Worm (Caenorhabditis elegans) whole organism, mixed stage, embryonic: ENCODE measurements around the gene fipr-19.
"Not testable (repeated sequence)": the region's sequence is repeated elsewhere in the genome, so short reads cannot be mapped to it uniquely, and the experiment has no call there.

Experiments
- M03D4.4 ChIP-seq: sonication (generic microtip); optimal IDR thresholded peaks from 2 replicates; lab custom pipeline; 2017; ENCODE audit warnings: mild to moderate bottlenecking, missing genetic modification characterization, missing compliant biosample characterization
- bed-3 ChIP-seq: fragments of 200-800 bp; sonication (Bioruptor generic); optimal IDR thresholded peaks from 3 replicates; lab custom pipeline; 2018; ENCODE audit warnings: mild to moderate bottlenecking, missing genetic modification characterization, moderate library complexity, missing compliant biosample characterization
- blmp-1 ChIP-seq: fragments of 150-350 bp; optimal IDR thresholded peaks from 2 replicates; lab custom pipeline; 2014; ENCODE audit warnings: missing biosample characterization, missing genetic modification characterization
- ceh-39 ChIP-seq: fragments of 150-350 bp; optimal IDR thresholded peaks from 2 replicates; lab custom pipeline; 2014; ENCODE audit warnings: missing biosample characterization, missing genetic modification characterization
- ceh-43 ChIP-seq: fragments of 200-800 bp; sonication (Bioruptor generic); optimal IDR thresholded peaks from 2 replicates; lab custom pipeline; 2018; ENCODE audit warnings: mild to moderate bottlenecking, missing genetic modification characterization, moderate library complexity, missing compliant biosample characterization
- ceh-83 ChIP-seq: fragments of 200-800 bp; sonication (Bioruptor generic); optimal IDR thresholded peaks from 2 replicates; lab custom pipeline; 2018; ENCODE audit warnings: mild to moderate bottlenecking, missing genetic modification characterization, missing compliant biosample characterization
- ces-1 ChIP-seq: fragments of 150-350 bp; optimal IDR thresholded peaks from 2 replicates; lab custom pipeline; 2014; ENCODE audit warnings: missing biosample characterization, missing genetic modification reagents, missing genetic modification characterization
- cnd-1 ChIP-seq: fragments of 200-800 bp; sonication (Bioruptor generic); optimal IDR thresholded peaks from 2 replicates; lab custom pipeline; 2018; ENCODE audit warnings: mild to moderate bottlenecking, missing genetic modification characterization, missing compliant biosample characterization
- elt-1 ChIP-seq: sonication (generic microtip); optimal IDR thresholded peaks from 2 replicates; lab custom pipeline; 2017; ENCODE audit warnings: missing genetic modification characterization, mild to moderate bottlenecking, missing compliant biosample characterization, antibody characterized with exemption, moderate library complexity, borderline replicate concordance; ENCODE audit not compliant: insufficient read depth
- elt-3 ChIP-seq: fragments of 150-350 bp; optimal IDR thresholded peaks from 2 replicates; lab custom pipeline; 2014; ENCODE audit warnings: missing biosample characterization, missing genetic modification characterization
- flh-1 ChIP-seq: fragments of 200-800 bp; sonication (Bioruptor generic); optimal IDR thresholded peaks from 2 replicates; lab custom pipeline; 2018; ENCODE audit warnings: mild to moderate bottlenecking, missing genetic modification characterization, moderate library complexity, missing compliant biosample characterization
- hlh-1 ChIP-seq: fragments of 150-350 bp; optimal IDR thresholded peaks from 2 replicates; lab custom pipeline; 2014; ENCODE audit warnings: missing biosample characterization, missing genetic modification reagents, missing genetic modification characterization
- lin-13 ChIP-seq: fragments of 150-350 bp; optimal IDR thresholded peaks from 2 replicates; lab custom pipeline; 2014; ENCODE audit warnings: missing biosample characterization, missing genetic modification characterization
- lin-32 ChIP-seq: fragments of 200-800 bp; sonication (Bioruptor generic); optimal IDR thresholded peaks from 2 replicates; lab custom pipeline; 2018; ENCODE audit warnings: mild to moderate bottlenecking, missing genetic modification characterization, missing compliant biosample characterization
- lsy-2 ChIP-seq: fragments of 150-350 bp; optimal IDR thresholded peaks from 2 replicates; lab custom pipeline; 2014; ENCODE audit warnings: missing biosample characterization, missing genetic modification characterization
- mab-5 ChIP-seq: fragments of 150-350 bp; optimal IDR thresholded peaks from 2 replicates; lab custom pipeline; 2014; ENCODE audit warnings: missing biosample characterization, missing genetic modification characterization
- mep-1 ChIP-seq: fragments of 150-350 bp; optimal IDR thresholded peaks from 2 replicates; lab custom pipeline; 2017; ENCODE audit warnings: missing biosample characterization, missing genetic modification reagents, missing genetic modification characterization, inconsistent platforms
- mls-2 ChIP-seq: sonication (generic microtip); optimal IDR thresholded peaks from 2 replicates; lab custom pipeline; 2016; ENCODE audit warnings: mild to moderate bottlenecking, missing genetic modification characterization, moderate library complexity, missing compliant biosample characterization
- nhr-12 ChIP-seq: fragments of 150-350 bp; optimal IDR thresholded peaks from 2 replicates; lab custom pipeline; 2014; ENCODE audit warnings: missing biosample characterization, missing genetic modification characterization
- nhr-2 ChIP-seq: fragments of 150-350 bp; optimal IDR thresholded peaks from 2 replicates; lab custom pipeline; 2014; ENCODE audit warnings: missing biosample characterization, missing genetic modification characterization
- nhr-237 ChIP-seq: fragments of 150-350 bp; optimal IDR thresholded peaks from 2 replicates; lab custom pipeline; 2014; ENCODE audit warnings: missing biosample characterization, missing genetic modification characterization
- nhr-28 ChIP-seq: fragments of 150-350 bp; optimal IDR thresholded peaks from 2 replicates; lab custom pipeline; 2014; ENCODE audit warnings: missing biosample characterization, missing genetic modification characterization
- pha-4 ChIP-seq: fragments of 150-350 bp; optimal IDR thresholded peaks from 2 replicates; lab custom pipeline; 2018; ENCODE audit warnings: missing biosample characterization, missing genetic modification reagents, missing genetic modification characterization
- sem-2 ChIP-seq: fragments of 200-800 bp; sonication (Bioruptor generic); optimal IDR thresholded peaks from 2 replicates; lab custom pipeline; 2018; ENCODE audit warnings: mild to moderate bottlenecking, missing genetic modification characterization, missing compliant biosample characterization
- snpc-4 ChIP-seq: fragments of 150-350 bp; optimal IDR thresholded peaks from 2 replicates; lab custom pipeline; 2014; ENCODE audit warnings: missing biosample characterization, missing genetic modification characterization
- tbx-8 ChIP-seq: fragments of 200-800 bp; sonication (Bioruptor generic); optimal IDR thresholded peaks from 2 replicates; lab custom pipeline; 2018; ENCODE audit warnings: mild to moderate bottlenecking, missing genetic modification characterization, moderate library complexity, missing compliant biosample characterization
- unc-120 ChIP-seq: sonication (generic microtip); optimal IDR thresholded peaks from 2 replicates; lab custom pipeline; 2017; ENCODE audit warnings: missing genetic modification characterization, missing compliant biosample characterization; ENCODE audit not compliant: poor library complexity, severe bottlenecking
- unc-39 ChIP-seq: fragments of 150-350 bp; optimal IDR thresholded peaks from 2 replicates; lab custom pipeline; 2014; ENCODE audit warnings: missing biosample characterization, missing genetic modification characterization
- zip-8 ChIP-seq: fragments of 150-350 bp; optimal IDR thresholded peaks from 2 replicates; lab custom pipeline; 2014; ENCODE audit warnings: missing biosample characterization, missing genetic modification characterization
- ztf-11 ChIP-seq: fragments of 150-350 bp; optimal IDR thresholded peaks from 2 replicates; lab custom pipeline; 2014; ENCODE audit warnings: missing biosample characterization, missing genetic modification characterization

Gene fipr-19

DNA sequence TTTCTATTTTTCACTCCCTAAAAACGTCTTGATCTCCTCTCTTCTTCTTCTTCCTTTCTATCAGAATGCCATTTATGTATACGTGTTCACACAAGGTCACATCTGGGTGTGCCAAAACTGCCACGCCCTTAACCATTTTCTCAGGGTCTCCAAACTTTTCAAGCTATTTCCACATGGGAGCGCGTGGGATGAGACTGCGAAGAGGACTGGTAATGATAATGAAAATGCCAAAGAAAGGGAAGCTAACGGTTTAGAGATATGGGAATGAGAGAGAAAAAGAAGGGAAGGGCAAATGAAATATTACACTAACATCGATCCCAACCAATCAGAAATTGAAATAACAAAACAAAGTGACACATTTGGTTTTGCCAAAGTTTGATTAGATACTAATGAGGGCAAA, 29.6 kb upstream of the fipr-19 start:
- TF ChIP-seq pha-4 (tag; lab: Kevin White, UChicago) (no peak), lsy-2 (no peak), unc-39 (no peak), ceh-83 (no peak), zip-8 (no peak), elt-1 (tag; lab: Kevin White, UChicago) (no peak), bed-3 (GFP tag; lab: Kevin White, UChicago) (no peak), lin-32 (no peak), nhr-12 (tag; lab: Kevin White, UChicago) (no peak), ztf-11 (tag; lab: Kevin White, UChicago) (no peak), M03D4.4 (tag; lab: Kevin White, UChicago) (no peak), lin-13 (no peak), ces-1 (GFP tag; lab: Kevin White, UChicago) (no peak)
- TF ChIP-seq, all 35 proteins: peak for 0

- no peak for TF ChIP-seq cnd-1 (tag; lab: Kevin White, UChicago)
- TF ChIP-seq ceh-83: no peak
- no peak for TF ChIP-seq pha-4 (tag; lab: Kevin White, UChicago)
- TF ChIP-seq ceh-39 (tag; lab: Kevin White, UChicago): no peak
- TF ChIP-seq ceh-43 (GFP tag; lab: Kevin White, UChicago): no peak
- no peak for TF ChIP-seq lin-32
- no peak for TF ChIP-seq flh-1
- TF ChIP-seq elt-3 (tag; lab: Kevin White, UChicago): no peak
- TF ChIP-seq nhr-2 (tag; lab: Kevin White, UChicago): no peak
- TF ChIP-seq ces-1 (GFP tag; lab: Kevin White, UChicago): no peak
- TF ChIP-seq unc-120 (tag; lab: Kevin White, UChicago): no peak
- TF ChIP-seq, all 35 proteins: peak for 0
These were observed 26.0 kb upstream of the fipr-19 start for ce11 chrIII:7484765-7485164.

DNA sequence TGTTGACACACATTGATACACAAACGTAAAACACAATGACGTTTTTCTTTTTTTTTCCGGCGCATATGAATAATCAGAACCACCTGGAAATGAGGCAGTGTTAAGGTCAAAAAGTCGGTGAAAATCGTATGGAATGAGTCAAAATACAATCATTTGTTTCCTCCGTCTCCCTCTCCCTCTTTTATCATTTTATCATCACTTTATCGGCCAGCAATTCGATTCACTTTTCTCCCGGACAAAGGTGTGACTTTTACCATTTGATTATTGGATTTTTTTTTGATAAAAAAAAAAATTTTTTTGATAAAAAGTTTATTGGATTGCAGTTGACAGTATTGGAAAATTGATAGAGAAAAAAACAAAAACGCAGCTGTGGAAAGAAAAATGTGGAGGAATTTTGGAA, 20.2 kb upstream of the fipr-19 start:
- no peak for TF ChIP-seq lsy-2
- no peak for TF ChIP-seq mep-1 (tag; lab: Kevin White, UChicago)
- no peak for TF ChIP-seq tbx-8
- no peak for TF ChIP-seq nhr-12 (tag; lab: Kevin White, UChicago)
- TF ChIP-seq ceh-83: no peak
- TF ChIP-seq lin-32: no peak

- not testable (repeated sequence) for TF ChIP-seq hlh-1; bed-3 (GFP tag; lab: Kevin White, UChicago); unc-39
These were observed 10.2 kb upstream of the fipr-19 start, which contains the start of gene H14A12.5 for ce11 chrIII:7468980-7469379. Gene H14A12.5 (minus strand): TSS chrIII:7469080.

DNA sequence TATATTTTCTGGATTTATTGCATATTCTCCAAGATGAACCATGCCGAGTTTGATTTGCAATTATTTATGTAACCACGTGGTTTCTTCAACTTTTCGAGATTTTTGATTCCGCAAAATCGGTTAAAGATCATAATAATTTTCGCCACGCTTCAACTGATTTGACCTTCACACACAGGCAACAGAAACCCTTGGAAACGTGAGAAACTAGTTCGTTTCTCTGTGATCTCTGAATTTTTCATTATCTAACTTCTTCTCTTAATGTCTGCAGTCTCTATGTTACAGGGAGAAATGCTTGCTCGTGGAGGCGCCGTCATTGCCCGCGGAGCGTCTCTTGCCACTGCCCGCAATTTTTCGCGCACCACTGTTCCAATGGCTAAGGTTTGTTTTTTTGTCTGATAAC, 6.6 kb upstream of the fipr-19 start, which contains the start of gene fum-1:
Gene fum-1, plus strand, starts transcription at position 259 of the 400 bp plus-strand sequence.
- peak; percentile 6 for TF ChIP-seq nhr-237
- no peak for TF ChIP-seq M03D4.4 (tag; lab: Kevin White, UChicago)

ce11 chrIII:7463438-7464008, 4.8 kb upstream of the fipr-19 start, which contains the start of gene H14A12.3:
Gene H14A12.3 (plus strand): TSS chrIII:7463797.
- TF ChIP-seq lin-13 (no peak), tbx-8 (no peak), elt-1 (tag; lab: Kevin White, UChicago) (no peak), M03D4.4 (tag; lab: Kevin White, UChicago) (no peak), sem-2 (GFP tag; lab: Kevin White, UChicago) (no peak), pha-4 (tag; lab: Kevin White, UChicago) (no peak), snpc-4 (tag; lab: Kevin White, UChicago) (no peak), unc-39 (no peak), mab-5 (tag; lab: Kevin White, UChicago) (no peak), ztf-11 (tag; lab: Kevin White, UChicago) (no peak), ceh-43 (GFP tag; lab: Kevin White, UChicago) (no peak), blmp-1 (tag; lab: Kevin White, UChicago) (no peak), nhr-28 (tag; lab: Kevin White, UChicago) (no peak), unc-120 (tag; lab: Kevin White, UChicago) (no peak), mep-1 (tag; lab: Kevin White, UChicago) (no peak), mls-2 (tag; lab: Kevin White, UChicago) (no peak), ceh-83 (no peak), cnd-1 (tag; lab: Kevin White, UChicago) (no peak)
